Fruit fly (Drosophila melanogaster) whole organism, prepupa: ENCODE data around the gene CG5080.

ENCODE experiments used
- CG10631 ChIP-seq: fragments of 200-800 bp; sonication (Bioruptor generic); optimal IDR thresholded peaks from 2 replicates; lab custom pipeline; 2016; ENCODE audit warnings: missing biosample characterization, missing genetic modification characterization
- CG11294 ChIP-seq: fragments of 200-800 bp; sonication (Bioruptor generic); IDR thresholded peaks from 2 replicates; pipeline ENCODE4 v1.3.6; 2022; ENCODE audit warnings: missing biosample characterization, missing genetic modification characterization
- CG11902 ChIP-seq: fragments of 200-800 bp; sonication (Bioruptor generic); optimal IDR thresholded peaks from 3 replicates; lab custom pipeline; 2016; ENCODE audit warnings: missing biosample characterization, missing genetic modification characterization
- CG15336 ChIP-seq: fragments of 200-800 bp; sonication (Bioruptor generic); IDR thresholded peaks from 2 replicates; pipeline ENCODE4 v1.3.6; 2022; ENCODE audit warnings: missing biosample characterization, missing genetic modification characterization
- CG1621 ChIP-seq: fragments of 200-800 bp; sonication (Bioruptor generic); optimal IDR thresholded peaks from 3 replicates; lab custom pipeline; 2018; ENCODE audit warnings: missing biosample characterization, mild to moderate bottlenecking, missing genetic modification characterization
- CG3032 ChIP-seq: fragments of 200-800 bp; optimal IDR thresholded peaks from 2 replicates; lab custom pipeline; 2019; ENCODE audit warnings: missing biosample characterization, mild to moderate bottlenecking, missing genetic modification characterization, moderate library complexity
- CG31627 ChIP-seq: fragments of 200-800 bp; sonication (Bioruptor generic); optimal IDR thresholded peaks from 3 replicates; lab custom pipeline; 2016; ENCODE audit warnings: missing biosample characterization, missing genetic modification characterization
- CG32006 ChIP-seq: fragments of 200-800 bp; sonication (Bioruptor generic); optimal IDR thresholded peaks from 3 replicates; lab custom pipeline; 2017; ENCODE audit warnings: missing biosample characterization, mild to moderate bottlenecking, missing genetic modification characterization
- CG34406 ChIP-seq: fragments of 200-800 bp; sonication (Bioruptor generic); optimal IDR thresholded peaks from 3 replicates; lab custom pipeline; 2016; ENCODE audit warnings: missing biosample characterization, missing genetic modification characterization
- CG6163 ChIP-seq: fragments of 200-800 bp; sonication (Bioruptor generic); IDR thresholded peaks from 3 replicates; pipeline ENCODE4 v1.3.6; 2022; ENCODE audit warnings: missing biosample characterization, missing genetic modification characterization
- CG6808 ChIP-seq: fragments of 200-800 bp; sonication (Bioruptor generic); optimal IDR thresholded peaks from 3 replicates; lab custom pipeline; 2017; ENCODE audit warnings: missing biosample characterization, missing genetic modification characterization, mild to moderate bottlenecking, moderate library complexity, missing genetic modification reagents
- CG6854 ChIP-seq: fragments of 200-800 bp; sonication (Bioruptor generic); optimal IDR thresholded peaks from 2 replicates; lab custom pipeline; 2017; ENCODE audit warnings: missing biosample characterization, mild to moderate bottlenecking, missing genetic modification characterization
- CG8119 ChIP-seq: fragments of 200-800 bp; sonication (Bioruptor generic); IDR thresholded peaks from 3 replicates; pipeline ENCODE4 v1.3.6; 2022; ENCODE audit warnings: missing biosample characterization, missing genetic modification characterization
- CG8319 ChIP-seq: fragments of 200-800 bp; sonication (Bioruptor generic); optimal IDR thresholded peaks from 3 replicates; lab custom pipeline; 2016; ENCODE audit warnings: missing biosample characterization, missing genetic modification characterization
- Eip75B ChIP-seq: fragments of 200-800 bp; sonication (Bioruptor generic); optimal IDR thresholded peaks from 3 replicates; lab custom pipeline; 2016; ENCODE audit warnings: missing biosample characterization, missing genetic modification characterization
- Eip78C ChIP-seq: fragments of 200-800 bp; sonication (Bioruptor generic); peaks from one replicate; lab custom pipeline; 2016; ENCODE audit warnings: missing biosample characterization, missing genetic modification characterization
- Ets21C ChIP-seq: fragments of 200-800 bp; sonication (Bioruptor generic); optimal IDR thresholded peaks from 3 replicates; lab custom pipeline; 2016; ENCODE audit warnings: missing biosample characterization, missing genetic modification characterization
- Ets96B ChIP-seq: fragments of 200-800 bp; optimal IDR thresholded peaks from 2 replicates; lab custom pipeline; 2019; ENCODE audit warnings: missing biosample characterization, mild to moderate bottlenecking, missing genetic modification characterization, moderate library complexity
- Hr38 ChIP-seq: sonication (Bioruptor generic); optimal IDR thresholded peaks from 2 replicates; lab custom pipeline; 2016; ENCODE audit warnings: missing biosample characterization, missing genetic modification characterization
- Hr39 ChIP-seq: fragments of 200-800 bp; sonication (Bioruptor generic); optimal IDR thresholded peaks from 2 replicates; lab custom pipeline; 2016; ENCODE audit warnings: missing biosample characterization, missing genetic modification characterization
- Hr4 ChIP-seq: fragments of 200-800 bp; sonication (Bioruptor generic); optimal IDR thresholded peaks from 3 replicates; lab custom pipeline; 2016; ENCODE audit warnings: missing biosample characterization, missing genetic modification characterization
- Met ChIP-seq: fragments of 200-800 bp; sonication (Bioruptor generic); optimal IDR thresholded peaks from 3 replicates; lab custom pipeline; 2016; ENCODE audit warnings: missing biosample characterization, missing genetic modification characterization
- OdsH ChIP-seq: fragments of 200-800 bp; sonication (Bioruptor generic); optimal IDR thresholded peaks from 3 replicates; lab custom pipeline; 2016; ENCODE audit warnings: missing biosample characterization, missing genetic modification characterization
- Smox ChIP-seq: fragments of 200-800 bp; sonication (Bioruptor generic); optimal IDR thresholded peaks from 3 replicates; lab custom pipeline; 2016; ENCODE audit warnings: missing biosample characterization, missing genetic modification characterization
- Sox102F ChIP-seq: fragments of 200-800 bp; sonication (Bioruptor generic); optimal IDR thresholded peaks from 2 replicates; lab custom pipeline; 2016; ENCODE audit warnings: missing biosample characterization, mild to moderate bottlenecking, missing genetic modification characterization
- Sox14 ChIP-seq: fragments of 200-800 bp; sonication (Bioruptor generic); optimal IDR thresholded peaks from 3 replicates; lab custom pipeline; 2016; ENCODE audit warnings: missing biosample characterization, missing genetic modification characterization
- Sox15 ChIP-seq: fragments of 200-800 bp; sonication (Bioruptor generic); optimal IDR thresholded peaks from 3 replicates; lab custom pipeline; 2016; ENCODE audit warnings: missing biosample characterization, missing genetic modification characterization
- achi ChIP-seq: fragments of 200-800 bp; sonication (Bioruptor generic); optimal IDR thresholded peaks from 3 replicates; lab custom pipeline; 2016; ENCODE audit warnings: missing biosample characterization, missing genetic modification characterization
- acj6 ChIP-seq: fragments of 200-800 bp; sonication (Bioruptor generic); optimal IDR thresholded peaks from 3 replicates; lab custom pipeline; 2016; ENCODE audit warnings: missing biosample characterization, missing genetic modification characterization
- cyc ChIP-seq: fragments of 200-800 bp; sonication (Bioruptor generic); optimal IDR thresholded peaks from 3 replicates; lab custom pipeline; 2016; ENCODE audit warnings: missing biosample characterization, missing genetic modification characterization
- dac ChIP-seq: fragments of 200-800 bp; sonication (Bioruptor generic); optimal IDR thresholded peaks from 2 replicates; lab custom pipeline; 2017; ENCODE audit warnings: missing biosample characterization, mild to moderate bottlenecking, missing genetic modification characterization
- dsx ChIP-seq: fragments of 200-800 bp; optimal IDR thresholded peaks from 3 replicates; lab custom pipeline; 2019; ENCODE audit warnings: missing biosample characterization, mild to moderate bottlenecking, missing genetic modification characterization, moderate library complexity; ENCODE audit not compliant: poor library complexity, severe bottlenecking
- eg ChIP-seq: fragments of 200-800 bp; sonication (Bioruptor generic); IDR thresholded peaks from 3 replicates; pipeline ENCODE4 v1.3.6; 2022; ENCODE audit warnings: missing biosample characterization, missing genetic modification characterization
- esn ChIP-seq: fragments of 200-800 bp; sonication (Bioruptor generic); optimal IDR thresholded peaks from 2 replicates; lab custom pipeline; 2016; ENCODE audit warnings: missing biosample characterization, mild to moderate bottlenecking, missing genetic modification characterization, moderate library complexity
- fd59A ChIP-seq: fragments of 200-800 bp; sonication (Bioruptor generic); optimal IDR thresholded peaks from 2 replicates; lab custom pipeline; 2017; ENCODE audit warnings: missing biosample characterization, mild to moderate bottlenecking, missing genetic modification characterization, missing genetic modification reagents
- fkh ChIP-seq: fragments of 200-800 bp; sonication (Bioruptor generic); optimal IDR thresholded peaks from 3 replicates; lab custom pipeline; 2017; ENCODE audit warnings: missing biosample characterization, mild to moderate bottlenecking, missing genetic modification characterization, moderate library complexity
- lz ChIP-seq: fragments of 200-800 bp; sonication (Bioruptor generic); optimal IDR thresholded peaks from 3 replicates; lab custom pipeline; 2016; ENCODE audit warnings: missing biosample characterization, missing genetic modification characterization
- net ChIP-seq: fragments of 200-800 bp; sonication (Bioruptor generic); optimal IDR thresholded peaks from 3 replicates; lab custom pipeline; 2016; ENCODE audit warnings: missing biosample characterization, missing genetic modification characterization
- pdm3 ChIP-seq: fragments of 200-800 bp; sonication (Bioruptor generic); optimal IDR thresholded peaks from 3 replicates; lab custom pipeline; 2016; ENCODE audit warnings: missing biosample characterization, missing genetic modification characterization
- salr ChIP-seq, 2 experiments: fragments of 200-800 bp; sonication (Bioruptor generic); optimal IDR thresholded peaks; 3 replicates each; lab custom pipeline; 2016 to 2018; ENCODE audit warnings: missing biosample characterization in 2 of 2, missing genetic modification characterization in 2 of 2, mild to moderate bottlenecking in 1 of 2
- spab ChIP-seq: fragments of 200-800 bp; sonication (Bioruptor generic); optimal IDR thresholded peaks from 2 replicates; lab custom pipeline; 2017; ENCODE audit warnings: missing biosample characterization, mild to moderate bottlenecking, missing genetic modification characterization, missing genetic modification reagents
- ss ChIP-seq, 2 experiments: fragments of 200-800 bp; sonication (Bioruptor generic); optimal IDR thresholded peaks; 2 replicates in 1 of 2; 3 replicates in 1 of 2; lab custom pipeline; 2017 to 2018; ENCODE audit warnings: mild to moderate bottlenecking in 2 of 2, missing biosample characterization in 2 of 2, missing genetic modification characterization in 2 of 2, moderate library complexity in 1 of 2
- svp ChIP-seq: fragments of 200-800 bp; sonication (Bioruptor generic); peaks from one replicate; lab custom pipeline; 2016; ENCODE audit warnings: missing biosample characterization, missing genetic modification characterization
- topi ChIP-seq: fragments of 200-800 bp; sonication (Bioruptor generic); optimal IDR thresholded peaks from 3 replicates; lab custom pipeline; 2016; ENCODE audit warnings: missing biosample characterization, missing genetic modification characterization
- vri ChIP-seq: fragments of 200-800 bp; sonication (Bioruptor generic); optimal IDR thresholded peaks from 3 replicates; lab custom pipeline; 2016; ENCODE audit warnings: missing biosample characterization, mild to moderate bottlenecking, missing genetic modification characterization

CG5080 gene

dm6 chr2L:1157679-1158518 lies 5.8 kb downstream of the CG5080 start, which contains the start of gene capt:
capt (minus strand) TSS chr2L:1158262.
- TF ChIP-seq eg (GFP tag; lab: Robert Waterston, UW) (peak; percentile 55; the same call in 1 of the 3 replicates), CG10631 (GFP tag; lab: Kevin White, UChicago) (no peak), CG6854 (no peak), spab (GFP tag; lab: Kevin White, UChicago) (no peak), Met (GFP tag; lab: Kevin White, UChicago) (peak; percentile 59), CG8319 (GFP tag; lab: Kevin White, UChicago) (no peak), achi (no peak), CG15336 (GFP tag; lab: Robert Waterston, UW) (peak; percentile 37; the same call in 1 of the 2 replicates), CG11902 (GFP tag; lab: Kevin White, UChicago) (peak; percentile 7), Sox14 (peak; percentile 33), Hr4 (GFP tag; lab: Kevin White, UChicago) (no peak), Hr38 (GFP tag; lab: Kevin White, UChicago) (no peak), CG6808 (peak; percentile 7), dsx (GFP tag; lab: Kevin White, UChicago) (no peak), CG34406 (peak; percentile 27), Sox15 (peak; percentile 8), vri (GFP tag; lab: Kevin White, UChicago) (peak; percentile 18), pdm3 (no peak), CG3032 (tag; lab: Kevin White, UChicago) (peak; percentile 51), CG8119 (GFP tag; lab: Robert Waterston, UW) (0 out of 3 replicates have a peak, but pooled peaks have one; percentile 49), CG1621 (no peak), Ets21C (GFP tag; lab: Kevin White, UChicago) (no peak), CG32006 (GFP tag; lab: Kevin White, UChicago) (no peak), OdsH (GFP tag; lab: Kevin White, UChicago) (no peak), CG6163 (GFP tag; lab: Robert Waterston, UW) (peak; percentile 37; the same call in 1 of the 3 replicates), dac (GFP tag; lab: Kevin White, UChicago) (no peak), Sox102F (GFP tag; lab: Kevin White, UChicago) (peak; percentile 31), svp (peak; percentile 74), acj6 (no peak), topi (peak; percentile 27), lz (GFP tag; lab: Kevin White, UChicago) (peak; percentile 59), salr (GFP tag; optimal IDR thresholded peaks at IDR 0.05; lab: Kevin White, UChicago) (no peak), net (GFP tag; lab: Kevin White, UChicago) (no peak), ss (GFP tag; optimal IDR thresholded peaks at IDR 0.05; lab: Kevin White, UChicago) (peak; percentile 33 to 50), Ets96B (tag; lab: Kevin White, UChicago) (peak; percentile 33), CG11294 (GFP tag; lab: Robert Waterston, UW) (no peak), Hr39 (peak; percentile 66), Eip78C (GFP tag; lab: Kevin White, UChicago) (peak; percentile 66), fkh (GFP tag; lab: Kevin White, UChicago) (peak; percentile 30), Smox (GFP tag; lab: Kevin White, UChicago) (no peak), Eip75B (no peak), CG31627 (GFP tag; lab: Kevin White, UChicago) (peak; percentile 65), esn (peak; percentile 30), fd59A (no peak), cyc (GFP tag; lab: Kevin White, UChicago) (peak; percentile 54)
